Worm (Caenorhabditis elegans) whole organism, early embryonic: ENCODE measurements around the gene F26F12.3.

ENCODE experiments used
- B0310.2 ChIP-seq: sonication (generic microtip); optimal IDR thresholded peaks from 2 replicates; lab custom pipeline; 2016; ENCODE audit warnings: mild to moderate bottlenecking, missing genetic modification characterization, missing compliant biosample characterization
- F13C5.2 ChIP-seq: sonication (generic microtip); optimal IDR thresholded peaks from 2 replicates; lab custom pipeline; 2017; ENCODE audit warnings: mild to moderate bottlenecking, missing genetic modification characterization, inconsistent platforms, missing compliant biosample characterization
- aly-1 ChIP-seq: sonication (generic microtip); optimal IDR thresholded peaks from 2 replicates; lab custom pipeline; 2016; ENCODE audit warnings: missing genetic modification characterization, missing compliant biosample characterization
- ama-1 ChIP-seq: fragments of 150-350 bp; optimal IDR thresholded peaks from 2 replicates; lab custom pipeline; 2014
- ceh-13 ChIP-seq: fragments of 200-800 bp; sonication (Bioruptor generic); optimal IDR thresholded peaks from 2 replicates; lab custom pipeline; 2018; ENCODE audit warnings: mild to moderate bottlenecking, missing genetic modification characterization, missing compliant biosample characterization
- ceh-36 ChIP-seq: sonication (generic microtip); optimal IDR thresholded peaks from 2 replicates; lab custom pipeline; 2016; ENCODE audit warnings: missing genetic modification characterization, inconsistent platforms, missing compliant biosample characterization
- ets-7 ChIP-seq: sonication (generic microtip); optimal IDR thresholded peaks from 2 replicates; lab custom pipeline; 2016; ENCODE audit warnings: missing genotype, missing genetic modification characterization, missing compliant biosample characterization
- flt-1 ChIP-seq: fragments of 200-800 bp; sonication (Bioruptor generic); IDR thresholded peaks from 2 replicates; pipeline ENCODE4 v1.3.6; 2022; ENCODE audit warnings: missing genetic modification characterization, missing compliant biosample characterization
- hmbx-1 ChIP-seq: sonication (generic microtip); optimal IDR thresholded peaks from 2 replicates; lab custom pipeline; 2016; ENCODE audit warnings: mild to moderate bottlenecking, missing genetic modification characterization, missing compliant biosample characterization
- hmg-4 ChIP-seq: fragments of 200-800 bp; sonication (Bioruptor generic); optimal IDR thresholded peaks from 2 replicates; lab custom pipeline; 2018; ENCODE audit warnings: mild to moderate bottlenecking, missing genetic modification characterization, missing compliant biosample characterization
- hnd-1 ChIP-seq: sonication (generic microtip); optimal IDR thresholded peaks from 2 replicates; lab custom pipeline; 2016; ENCODE audit warnings: missing genetic modification characterization, missing compliant biosample characterization
- pes-1 ChIP-seq: fragments of 200-800 bp; sonication (Bioruptor generic); IDR thresholded peaks from 2 replicates; pipeline ENCODE4 v1.3.6; 2022; ENCODE audit warnings: missing genetic modification reagents, missing genetic modification characterization, missing compliant biosample characterization
- scrt-1 ChIP-seq: fragments of 200-800 bp; sonication (Bioruptor generic); IDR thresholded peaks from 2 replicates; pipeline ENCODE4 v1.3.6; 2022; ENCODE audit warnings: missing genetic modification characterization, missing compliant biosample characterization
- sea-1 ChIP-seq: fragments of 200-800 bp; sonication (Bioruptor generic); conservative IDR thresholded peaks from 2 replicates; pipeline ENCODE4 v1.3.6; 2022; ENCODE audit warnings: missing genetic modification characterization, missing compliant biosample characterization
- tbx-11 ChIP-seq: fragments of 200-800 bp; sonication (Bioruptor generic); IDR thresholded peaks from 2 replicates; pipeline ENCODE4 v1.3.6; 2022; ENCODE audit warnings: missing genetic modification characterization, missing compliant biosample characterization
- tbx-37 ChIP-seq: fragments of 200-800 bp; sonication (Bioruptor generic); conservative IDR thresholded peaks from 2 replicates; pipeline ENCODE4 v1.3.6; 2022; ENCODE audit warnings: missing genetic modification reagents, missing genetic modification characterization, missing compliant biosample characterization
- tra-4 ChIP-seq: sonication (generic microtip); optimal IDR thresholded peaks from 2 replicates; lab custom pipeline; 2017; ENCODE audit warnings: missing genetic modification characterization, missing compliant biosample characterization

The F26F12.3 gene

ce11 chrV:5871759-5872158 is 26.2 kb upstream of the F26F12.3 start, which contains the start of gene C02G6.2:
Gene C02G6.2 (plus strand): TSS chrV:5872059.
- TF ChIP-seq tbx-37 (no peak), ceh-13 (GFP tag; lab: Kevin White, UChicago) (no peak), aly-1 (tag; lab: Kevin White, UChicago) (no peak), hnd-1 (no peak), tra-4 (no peak), hmbx-1 (no peak), ets-7 (tag; lab: Kevin White, UChicago) (no peak), scrt-1 (GFP tag; lab: Robert Waterston, UW) (no peak)

- TF ChIP-seq ceh-13 (GFP tag; lab: Kevin White, UChicago), result no peak
- TF ChIP-seq tbx-37, result no peak
- TF ChIP-seq hmg-4 (GFP tag; lab: Kevin White, UChicago), result no peak
- TF ChIP-seq tra-4, result no peak
- TF ChIP-seq scrt-1 (GFP tag; lab: Robert Waterston, UW), result no peak
- no peak for TF ChIP-seq sea-1 (GFP tag; lab: Robert Waterston, UW)
- no peak for TF ChIP-seq ama-1 (lab: Kevin White, UChicago)
- TF ChIP-seq B0310.2 (tag; lab: Kevin White, UChicago), result no peak
- no peak for TF ChIP-seq flt-1 (GFP tag; lab: Robert Waterston, UW)
- no peak for TF ChIP-seq tbx-11 (GFP tag; lab: Robert Waterston, UW)
- no peak for TF ChIP-seq aly-1 (tag; lab: Kevin White, UChicago)
- no peak for TF ChIP-seq F13C5.2
- TF ChIP-seq pes-1 (GFP tag; lab: Robert Waterston, UW), result no peak
These were observed 23.7 kb upstream of the F26F12.3 start, which contains the start of gene F26F12.4 for ce11 chrV:5869227-5869626. Gene F26F12.4 (minus strand): TSS chrV:5869327.

ce11 chrV:5865085-5865484 is 19.6 kb upstream of the F26F12.3 start, which contains the start of gene F26F12.5:
Gene F26F12.5 (minus strand): TSS chrV:5865185.
- TF ChIP-seq ama-1 (lab: Kevin White, UChicago) (no peak), tra-4 (no peak), tbx-11 (GFP tag; lab: Robert Waterston, UW) (no peak), sea-1 (GFP tag; lab: Robert Waterston, UW) (no peak), F13C5.2 (no peak), B0310.2 (tag; lab: Kevin White, UChicago) (no peak), hnd-1 (no peak), hmg-4 (GFP tag; lab: Kevin White, UChicago) (no peak), ceh-36 (tag; lab: Kevin White, UChicago) (no peak), ceh-13 (GFP tag; lab: Kevin White, UChicago) (no peak)

ce11 chrV:5862479-5863188 is 17.1 kb upstream of the F26F12.3 start, which contains the start of gene F26F12.8:
Gene F26F12.8 (minus strand): TSS chrV:5862529.
- no peak for TF ChIP-seq tbx-37
- TF ChIP-seq tbx-11 (GFP tag; lab: Robert Waterston, UW), result no peak
- no peak for TF ChIP-seq ets-7 (tag; lab: Kevin White, UChicago)
- no peak for TF ChIP-seq hmbx-1
- no peak for TF ChIP-seq aly-1 (tag; lab: Kevin White, UChicago)
- no peak for TF ChIP-seq B0310.2 (tag; lab: Kevin White, UChicago)
- TF ChIP-seq hmg-4 (GFP tag; lab: Kevin White, UChicago), result no peak
- no peak for TF ChIP-seq scrt-1 (GFP tag; lab: Robert Waterston, UW)
- TF ChIP-seq ceh-13 (GFP tag; lab: Kevin White, UChicago), result no peak
- TF ChIP-seq F13C5.2, result no peak
- TF ChIP-seq hnd-1, result no peak
- no peak for TF ChIP-seq ceh-36 (tag; lab: Kevin White, UChicago)
- no peak for TF ChIP-seq pes-1 (GFP tag; lab: Robert Waterston, UW)
- no peak for TF ChIP-seq ama-1 (lab: Kevin White, UChicago)
- TF ChIP-seq flt-1 (GFP tag; lab: Robert Waterston, UW), result no peak
- TF ChIP-seq tra-4, result no peak

ce11 chrV:5852084-5852483 is 6.6 kb upstream of the F26F12.3 start:
- TF ChIP-seq ceh-13 (GFP tag; lab: Kevin White, UChicago) (no peak), hmg-4 (GFP tag; lab: Kevin White, UChicago) (no peak), F13C5.2 (no peak), aly-1 (tag; lab: Kevin White, UChicago) (no peak), B0310.2 (tag; lab: Kevin White, UChicago) (no peak), flt-1 (GFP tag; lab: Robert Waterston, UW) (no peak), tbx-37 (no peak), sea-1 (GFP tag; lab: Robert Waterston, UW) (no peak), tra-4 (no peak), ceh-36 (tag; lab: Kevin White, UChicago) (no peak), tbx-11 (GFP tag; lab: Robert Waterston, UW) (no peak), ets-7 (tag; lab: Kevin White, UChicago) (no peak), scrt-1 (GFP tag; lab: Robert Waterston, UW) (no peak), hmbx-1 (no peak), hnd-1 (no peak), pes-1 (GFP tag; lab: Robert Waterston, UW) (no peak)

ce11 chrV:5851631-5852030 is 6.1 kb upstream of the F26F12.3 start:
- TF ChIP-seq ama-1 (lab: Kevin White, UChicago) (no peak), F13C5.2 (no peak), flt-1 (GFP tag; lab: Robert Waterston, UW) (no peak), aly-1 (tag; lab: Kevin White, UChicago) (no peak), scrt-1 (GFP tag; lab: Robert Waterston, UW) (no peak), hmg-4 (GFP tag; lab: Kevin White, UChicago) (no peak), pes-1 (GFP tag; lab: Robert Waterston, UW) (no peak), tra-4 (no peak), B0310.2 (tag; lab: Kevin White, UChicago) (no peak), tbx-37 (no peak), sea-1 (GFP tag; lab: Robert Waterston, UW) (no peak), ets-7 (tag; lab: Kevin White, UChicago) (no peak), hmbx-1 (no peak), ceh-13 (GFP tag; lab: Kevin White, UChicago) (no peak), ceh-36 (tag; lab: Kevin White, UChicago) (no peak), hnd-1 (no peak), tbx-11 (GFP tag; lab: Robert Waterston, UW) (no peak)
